Worm (Caenorhabditis elegans): ENCODE results near the gene rbm-34.

Gene rbm-34

ce11 chrIV:12086498-12086897, 1.3 kb downstream of the rbm-34 start:
- TF ChIP-seq pes-1 (GFP tag; IDR thresholded peaks at IDR 0.05) (peak; percentile 86), ceh-13 (GFP tag; optimal IDR thresholded peaks at IDR 0.05) (peak; percentile 55), hmg-4 (GFP tag; optimal IDR thresholded peaks at IDR 0.05) (peak; percentile 74), hnd-1 (tag; optimal IDR thresholded peaks at IDR 0.05) (peak; percentile 12), sea-1 (GFP tag; conservative IDR thresholded peaks at IDR 0.05) (peak; percentile 76), tra-4 (tag; optimal IDR thresholded peaks at IDR 0.05) (peak; percentile 67), ama-1 (optimal IDR thresholded peaks at IDR 0.05) (no peak), scrt-1 (GFP tag; IDR thresholded peaks at IDR 0.05) (peak; percentile 84), ets-7 (tag; optimal IDR thresholded peaks at IDR 0.05) (peak; percentile 6), aly-1 (tag; optimal IDR thresholded peaks at IDR 0.05) (peak; percentile 85), ceh-36 (tag; optimal IDR thresholded peaks at IDR 0.05) (peak; percentile 68), tbx-37 (GFP tag; conservative IDR thresholded peaks at IDR 0.05) (0 out of 2 replicates have a peak, but pooled peaks have one; percentile 25), hmbx-1 (tag; optimal IDR thresholded peaks at IDR 0.05) (peak; percentile 29), flt-1 (GFP tag; IDR thresholded peaks at IDR 0.05) (peak; percentile 66; the same call in 1 of the 2 replicates), B0310.2 (tag; optimal IDR thresholded peaks at IDR 0.05) (peak; percentile 61), tbx-11 (GFP tag; IDR thresholded peaks at IDR 0.05) (peak; percentile 66), F13C5.2 (tag; optimal IDR thresholded peaks at IDR 0.05) (peak; percentile 68)

ce11 chrIV:12088898-12089297, 3.7 kb downstream of the rbm-34 start:
- no peak for TF ChIP-seq pes-1 (GFP tag; IDR thresholded peaks at IDR 0.05)
- peak; percentile 39 for TF ChIP-seq ama-1 (optimal IDR thresholded peaks at IDR 0.05)

ce11 chrIV:12089551-12089950, 4.3 kb downstream of the rbm-34 start, which contains the start of gene F11A10.6:
F11A10.6 (minus strand) TSS chrIV:12089651.
- TF ChIP-seq sea-1 (GFP tag; conservative IDR thresholded peaks at IDR 0.05): no peak
- no peak for TF ChIP-seq B0310.2 (tag; optimal IDR thresholded peaks at IDR 0.05)
- TF ChIP-seq tbx-37 (GFP tag; conservative IDR thresholded peaks at IDR 0.05): no peak
- TF ChIP-seq tbx-11 (GFP tag; IDR thresholded peaks at IDR 0.05): no peak
- TF ChIP-seq scrt-1 (GFP tag; IDR thresholded peaks at IDR 0.05): no peak
- no peak for TF ChIP-seq flt-1 (GFP tag; IDR thresholded peaks at IDR 0.05)
- TF ChIP-seq hnd-1 (tag; optimal IDR thresholded peaks at IDR 0.05): no peak
- no peak for TF ChIP-seq aly-1 (tag; optimal IDR thresholded peaks at IDR 0.05)
- TF ChIP-seq hmg-4 (GFP tag; optimal IDR thresholded peaks at IDR 0.05): no peak
- TF ChIP-seq hmbx-1 (tag; optimal IDR thresholded peaks at IDR 0.05): no peak
- no peak for TF ChIP-seq ets-7 (tag; optimal IDR thresholded peaks at IDR 0.05)
- TF ChIP-seq pes-1 (GFP tag; IDR thresholded peaks at IDR 0.05): no peak
- TF ChIP-seq ceh-13 (GFP tag; optimal IDR thresholded peaks at IDR 0.05): no peak
- TF ChIP-seq ceh-36 (tag; optimal IDR thresholded peaks at IDR 0.05): no peak
- no peak for TF ChIP-seq F13C5.2 (tag; optimal IDR thresholded peaks at IDR 0.05)
- TF ChIP-seq tra-4 (tag; optimal IDR thresholded peaks at IDR 0.05): no peak

DNA sequence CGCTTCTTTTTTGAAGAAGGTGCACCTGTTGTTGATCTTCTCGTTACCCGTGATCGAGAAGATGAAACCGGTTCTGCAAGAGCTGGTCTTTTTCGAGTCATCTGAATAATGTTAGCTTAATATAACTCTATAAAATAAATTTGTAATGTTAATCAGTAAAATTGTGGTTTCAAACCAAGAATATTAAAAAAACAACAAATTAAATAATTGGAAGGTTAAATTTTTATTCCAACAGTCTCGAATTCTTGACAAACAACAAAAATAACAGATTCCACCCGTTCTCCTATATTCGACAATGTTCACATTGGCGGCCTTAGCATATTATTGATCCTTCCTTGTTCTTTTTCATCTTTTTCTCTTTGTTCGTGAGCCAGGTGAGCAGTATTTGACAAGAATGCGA, 6.9 kb downstream of the rbm-34 start, which contains the start of gene mig-32:
mig-32 (minus strand) TSS at position 101 of the 400 bp plus-strand sequence.
- TF ChIP-seq pes-1 (GFP tag; IDR thresholded peaks at IDR 0.05) (no peak), ets-7 (tag; optimal IDR thresholded peaks at IDR 0.05) (no peak), scrt-1 (GFP tag; IDR thresholded peaks at IDR 0.05) (no peak), ceh-36 (tag; optimal IDR thresholded peaks at IDR 0.05) (no peak), B0310.2 (tag; optimal IDR thresholded peaks at IDR 0.05) (no peak), tbx-11 (GFP tag; IDR thresholded peaks at IDR 0.05) (no peak), hmg-4 (GFP tag; optimal IDR thresholded peaks at IDR 0.05) (no peak)

DNA sequence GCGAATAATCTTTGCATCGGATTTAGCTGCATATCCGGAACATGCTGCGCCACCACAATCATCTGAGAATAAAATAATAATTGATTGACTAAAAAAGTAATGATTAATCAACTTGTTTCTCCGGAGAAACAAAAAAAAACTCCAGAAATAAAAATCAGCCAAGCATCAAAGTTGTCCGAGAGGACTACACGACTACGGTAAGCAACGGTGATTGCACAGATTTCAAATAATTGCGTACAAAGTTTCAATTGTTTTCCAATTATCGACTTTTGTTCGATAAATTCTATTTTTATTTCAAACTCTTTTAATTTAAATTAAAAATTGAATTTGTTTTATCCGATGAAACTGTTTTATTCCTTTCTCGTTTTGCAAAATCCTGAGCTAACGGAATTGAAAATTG, 8.2 kb downstream of the rbm-34 start, which contains the start of gene cpsf-4:
cpsf-4 (minus strand) TSS at position 62 of the 400 bp plus-strand sequence.
- TF ChIP-seq tra-4 (tag; optimal IDR thresholded peaks at IDR 0.05) (no peak), hmbx-1 (tag; optimal IDR thresholded peaks at IDR 0.05) (no peak), tbx-37 (GFP tag; conservative IDR thresholded peaks at IDR 0.05) (no peak), ceh-13 (GFP tag; optimal IDR thresholded peaks at IDR 0.05) (no peak), ets-7 (tag; optimal IDR thresholded peaks at IDR 0.05) (no peak), B0310.2 (tag; optimal IDR thresholded peaks at IDR 0.05) (no peak), pes-1 (GFP tag; IDR thresholded peaks at IDR 0.05) (no peak), sea-1 (GFP tag; conservative IDR thresholded peaks at IDR 0.05) (no peak)

DNA sequence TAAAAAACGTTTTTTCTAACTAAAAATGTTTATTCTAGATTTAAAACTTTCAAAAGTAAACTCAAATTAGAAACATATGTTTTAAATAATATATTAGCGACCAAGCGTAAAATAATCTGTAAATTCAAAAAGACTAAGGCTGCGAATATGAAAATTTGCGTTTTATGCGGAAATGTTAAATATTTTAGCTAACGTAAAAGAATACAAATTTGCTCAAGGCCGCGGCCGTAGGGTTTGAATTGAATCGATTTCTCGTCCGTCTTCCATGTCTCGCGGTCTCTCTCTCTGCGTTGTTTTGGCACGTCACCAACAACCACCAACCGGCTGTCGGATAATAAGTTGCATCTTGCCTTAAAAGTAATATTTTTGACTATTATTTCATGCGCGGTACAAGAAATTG, 8.6 kb downstream of the rbm-34 start, which contains the start of gene F11A10.5:
F11A10.5 (plus strand) TSS at position 301 of the 400 bp plus-strand sequence.
- TF ChIP-seq hnd-1 (tag; optimal IDR thresholded peaks at IDR 0.05) (no peak), ets-7 (tag; optimal IDR thresholded peaks at IDR 0.05) (no peak), B0310.2 (tag; optimal IDR thresholded peaks at IDR 0.05) (no peak), flt-1 (GFP tag; IDR thresholded peaks at IDR 0.05) (no peak), F13C5.2 (tag; optimal IDR thresholded peaks at IDR 0.05) (no peak), ceh-13 (GFP tag; optimal IDR thresholded peaks at IDR 0.05) (no peak), ama-1 (optimal IDR thresholded peaks at IDR 0.05) (no peak), aly-1 (tag; optimal IDR thresholded peaks at IDR 0.05) (no peak), sea-1 (GFP tag; conservative IDR thresholded peaks at IDR 0.05) (no peak), ceh-36 (tag; optimal IDR thresholded peaks at IDR 0.05) (no peak), scrt-1 (GFP tag; IDR thresholded peaks at IDR 0.05) (no peak), tra-4 (tag; optimal IDR thresholded peaks at IDR 0.05) (no peak), hmg-4 (GFP tag; optimal IDR thresholded peaks at IDR 0.05) (no peak), tbx-11 (GFP tag; IDR thresholded peaks at IDR 0.05) (no peak), tbx-37 (GFP tag; conservative IDR thresholded peaks at IDR 0.05) (no peak), hmbx-1 (tag; optimal IDR thresholded peaks at IDR 0.05) (no peak), pes-1 (GFP tag; IDR thresholded peaks at IDR 0.05) (no peak)

DNA sequence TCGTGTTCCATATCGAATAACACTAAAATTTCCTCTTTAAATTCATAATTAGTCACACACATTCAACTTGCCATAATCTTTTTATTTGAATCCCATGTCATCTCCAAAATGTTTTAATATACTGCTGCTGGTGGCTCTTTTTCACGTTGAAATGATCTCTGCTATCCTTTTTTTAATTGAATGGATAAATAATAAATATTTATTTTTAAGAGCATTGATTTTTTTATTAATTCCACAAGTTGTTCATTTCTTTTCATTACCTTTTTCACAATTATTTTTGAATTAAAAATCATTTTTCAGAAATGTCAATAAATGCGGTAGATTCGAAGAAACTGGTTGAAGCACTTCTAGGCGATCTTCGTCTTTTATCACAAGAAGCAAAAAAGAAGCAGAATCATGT, 11.3 kb downstream of the rbm-34 start, which contains the start of gene mon-2:
mon-2 (plus strand) TSS at position 301 of the 400 bp plus-strand sequence.
- TF ChIP-seq scrt-1 (GFP tag; IDR thresholded peaks at IDR 0.05) (no peak), ceh-13 (GFP tag; optimal IDR thresholded peaks at IDR 0.05) (no peak), tra-4 (tag; optimal IDR thresholded peaks at IDR 0.05) (no peak), ceh-36 (tag; optimal IDR thresholded peaks at IDR 0.05) (no peak), hmbx-1 (tag; optimal IDR thresholded peaks at IDR 0.05) (no peak), hnd-1 (tag; optimal IDR thresholded peaks at IDR 0.05) (no peak), aly-1 (tag; optimal IDR thresholded peaks at IDR 0.05) (no peak), sea-1 (GFP tag; conservative IDR thresholded peaks at IDR 0.05) (no peak), ets-7 (tag; optimal IDR thresholded peaks at IDR 0.05) (no peak), tbx-11 (GFP tag; IDR thresholded peaks at IDR 0.05) (no peak), F13C5.2 (tag; optimal IDR thresholded peaks at IDR 0.05) (no peak), B0310.2 (tag; optimal IDR thresholded peaks at IDR 0.05) (no peak), ama-1 (optimal IDR thresholded peaks at IDR 0.05) (no peak), flt-1 (GFP tag; IDR thresholded peaks at IDR 0.05) (no peak)

Measured in whole organism, early embryonic.